Fruit fly (Drosophila melanogaster) whole organism, wandering third instar larva: ENCODE results near the gene Vajk3.

Experiments
- CG32264 ChIP-seq: fragments of 200-800 bp; sonication (Bioruptor generic); optimal IDR thresholded peaks from 2 replicates; lab custom pipeline; 2016; ENCODE audit warnings: missing biosample characterization, missing genetic modification characterization
- CrebA ChIP-seq: fragments of 200-800 bp; sonication (Bioruptor generic); optimal IDR thresholded peaks from 2 replicates; lab custom pipeline; 2016; ENCODE audit warnings: missing biosample characterization, mild to moderate bottlenecking, missing genetic modification characterization, borderline replicate concordance
- Dfd ChIP-seq: fragments of >200 bp; optimal IDR thresholded peaks from 2 replicates; lab custom pipeline; 2017; ENCODE audit warnings: missing biosample characterization, missing genetic modification characterization
- Dif ChIP-seq: fragments of 200-275, 200-300 bp; sonication (Bioruptor generic); optimal IDR thresholded peaks from 2 replicates; lab custom pipeline; 2018; ENCODE audit warnings: missing biosample characterization, missing genetic modification characterization; ENCODE audit not compliant: partially characterized antibody
- GATAd ChIP-seq: sonication (Bioruptor generic); optimal IDR thresholded peaks from 2 replicates; lab custom pipeline; 2016; ENCODE audit warnings: missing biosample characterization, missing genetic modification characterization
- HLH106 ChIP-seq: fragments of 200-800 bp; optimal IDR thresholded peaks from 3 replicates; lab custom pipeline; 2019; ENCODE audit warnings: missing biosample characterization, mild to moderate bottlenecking, missing genetic modification characterization, moderate library complexity
- Hnf4 ChIP-seq: fragments of 200-800 bp; sonication (Bioruptor generic); optimal IDR thresholded peaks from 2 replicates; lab custom pipeline; 2016; ENCODE audit warnings: missing biosample characterization, mild to moderate bottlenecking, missing genetic modification characterization
- Hr83 ChIP-seq: fragments of 200-300 bp; sonication (Bioruptor generic); optimal IDR thresholded peaks from 2 replicates; lab custom pipeline; 2016; ENCODE audit warnings: missing biosample characterization, mild to moderate bottlenecking, missing genetic modification characterization, moderate library complexity; ENCODE audit not compliant: poor library complexity, severe bottlenecking
- Jra ChIP-seq: sonication (Bioruptor generic); optimal IDR thresholded peaks from 2 replicates; lab custom pipeline; 2016; ENCODE audit warnings: missing biosample characterization, missing genetic modification characterization
- Mio ChIP-seq: sonication (Bioruptor generic); optimal IDR thresholded peaks from 2 replicates; lab custom pipeline; 2016; ENCODE audit warnings: missing biosample characterization, missing genetic modification characterization
- Myc ChIP-seq: fragments of >200 bp; optimal IDR thresholded peaks from 2 replicates; lab custom pipeline; 2017
- N ChIP-seq: fragments of >200 bp; optimal IDR thresholded peaks from 2 replicates; lab custom pipeline; 2018; ENCODE audit warnings: missing biosample characterization, missing external identifiers, missing genetic modification characterization
- OdsH ChIP-seq: fragments of 200-800 bp; sonication (Bioruptor generic); optimal IDR thresholded peaks from 2 replicates; lab custom pipeline; 2016; ENCODE audit warnings: missing biosample characterization, mild to moderate bottlenecking, missing genetic modification characterization
- Sp1 ChIP-seq: fragments of 200-800 bp; sonication (Bioruptor generic); optimal IDR thresholded peaks from 3 replicates; lab custom pipeline; 2019; ENCODE audit warnings: missing biosample characterization, mild to moderate bottlenecking, missing genetic modification characterization, moderate library complexity
- Vsx2 ChIP-seq: fragments of 200-300, 225-300 bp; sonication (Bioruptor generic); optimal IDR thresholded peaks from 2 replicates; lab custom pipeline; 2018; ENCODE audit warnings: missing biosample characterization, missing genetic modification characterization; ENCODE audit not compliant: partially characterized antibody
- br ChIP-seq: fragments of 200-800 bp; sonication (Bioruptor generic); optimal IDR thresholded peaks from 2 replicates; lab custom pipeline; 2016; ENCODE audit warnings: missing biosample characterization, missing genetic modification characterization
- brk ChIP-seq: fragments of 200-800 bp; sonication (Bioruptor generic); optimal IDR thresholded peaks from 2 replicates; lab custom pipeline; 2016; ENCODE audit warnings: missing biosample characterization, mild to moderate bottlenecking, missing genetic modification characterization
- dl ChIP-seq, 2 experiments: fragments of 175-275, 200-275 bp in 1 of 2; fragments of 200-275 bp in 1 of 2; sonication (Bioruptor generic); optimal IDR thresholded peaks; lab custom pipeline; 2018; ENCODE audit warnings: mild to moderate bottlenecking in 2 of 2, missing biosample characterization in 2 of 2, missing genetic modification characterization in 2 of 2, moderate library complexity in 2 of 2; ENCODE audit not compliant: partially characterized antibody in 2 of 2, insufficient read depth in 1 of 2
- dmrt93B ChIP-seq: fragments of 200-800 bp; sonication (Bioruptor generic); optimal IDR thresholded peaks from 2 replicates; lab custom pipeline; 2018; ENCODE audit warnings: missing biosample characterization, mild to moderate bottlenecking, missing genetic modification characterization
- dsf ChIP-seq: sonication (Bioruptor generic); optimal IDR thresholded peaks from 2 replicates; lab custom pipeline; 2016; ENCODE audit warnings: missing biosample characterization, missing genetic modification characterization, borderline replicate concordance
- ey ChIP-seq: fragments of 200-800 bp; sonication (Bioruptor generic); optimal IDR thresholded peaks from 2 replicates; lab custom pipeline; 2016; ENCODE audit warnings: missing biosample characterization, missing genetic modification characterization
- foxo ChIP-seq, 2 experiments: fragments of 200-800 bp; sonication (Bioruptor generic); optimal IDR thresholded peaks; 2 replicates in 1 of 2; 3 replicates in 1 of 2; lab custom pipeline; 2016 to 2017; ENCODE audit warnings: missing biosample characterization in 2 of 2, missing genetic modification characterization in 2 of 2
- h ChIP-seq: fragments of 200-800 bp; sonication (Bioruptor generic); optimal IDR thresholded peaks from 3 replicates; lab custom pipeline; 2016; ENCODE audit warnings: missing biosample characterization, mild to moderate bottlenecking, missing genetic modification characterization
- jim ChIP-seq: fragments of 175-275, 200-325 bp; sonication (Bioruptor generic); optimal IDR thresholded peaks from 2 replicates; lab custom pipeline; 2016; ENCODE audit warnings: missing biosample characterization, mild to moderate bottlenecking, missing genetic modification characterization
- lola ChIP-seq: fragments of >200 bp; optimal IDR thresholded peaks from 2 replicates; lab custom pipeline; 2017; ENCODE audit warnings: missing biosample characterization, missing genetic modification characterization
- pan ChIP-seq: fragments of >200 bp; optimal IDR thresholded peaks from 2 replicates; lab custom pipeline; 2017
- psq ChIP-seq: fragments of 200-800 bp; sonication (Bioruptor generic); optimal IDR thresholded peaks from 3 replicates; lab custom pipeline; 2017; ENCODE audit warnings: missing biosample characterization, mild to moderate bottlenecking, missing genetic modification characterization, moderate library complexity
- rgr ChIP-seq: fragments of 200-800 bp; sonication (Bioruptor generic); optimal IDR thresholded peaks from 3 replicates; lab custom pipeline; 2016; ENCODE audit warnings: missing biosample characterization, mild to moderate bottlenecking, missing genetic modification characterization
- sv ChIP-seq: fragments of 200-800 bp; sonication (Bioruptor generic); optimal IDR thresholded peaks from 3 replicates; lab custom pipeline; 2016; ENCODE audit warnings: missing biosample characterization, missing genetic modification characterization
- tai ChIP-seq: sonication (Bioruptor generic); optimal IDR thresholded peaks from 2 replicates; lab custom pipeline; 2016; ENCODE audit warnings: missing biosample characterization, missing genetic modification characterization
- usp ChIP-seq: fragments of >200 bp; optimal IDR thresholded peaks from 2 replicates; lab custom pipeline; 2017; ENCODE audit warnings: missing biosample characterization, missing genetic modification characterization
- woc ChIP-seq: sonication (Bioruptor generic); optimal IDR thresholded peaks from 2 replicates; lab custom pipeline; 2016; ENCODE audit warnings: missing biosample characterization, mild to moderate bottlenecking, missing genetic modification characterization

The Vajk3 gene

DNA sequence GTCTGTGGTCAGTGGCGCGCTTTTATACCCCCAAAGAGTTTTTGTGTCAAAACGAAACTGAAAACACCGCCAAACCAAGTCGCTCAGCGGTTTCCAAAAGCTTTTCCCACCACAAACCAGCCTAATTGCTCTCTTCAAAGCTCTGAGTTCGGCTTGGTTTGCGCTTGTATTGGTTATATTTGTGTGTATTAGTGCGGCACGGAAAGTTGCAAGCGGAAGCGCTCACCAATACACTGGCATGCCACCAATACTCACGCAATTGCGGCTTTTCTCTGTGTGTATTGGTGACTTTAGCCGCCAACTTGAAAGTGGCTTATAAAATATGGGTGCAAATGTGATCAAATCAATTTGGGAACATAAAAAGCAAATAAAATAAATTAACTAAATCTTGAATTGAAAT, at the start of gene Vajk3:
TSS of gene Vajk3 (minus strand) at position 1 of the 400 bp plus-strand sequence.
- TF ChIP-seq CG32264 (GFP tag; lab: Kevin White, UChicago) (no peak), OdsH (GFP tag; lab: Kevin White, UChicago) (no peak), dl (GFP tag; optimal IDR thresholded peaks at IDR 0.05; lab: Kevin White, UChicago; ENCODE audit: insufficient read depth in 1 of 2, partially characterized antibody in 2 of 2) (no peak), Myc (lab: Kevin White, UChicago) (no peak), HLH106 (tag; lab: Kevin White, UChicago) (no peak), dmrt93B (GFP tag; lab: Kevin White, UChicago) (no peak), woc (no peak), Mio (GFP tag; lab: Kevin White, UChicago) (no peak), foxo (GFP tag; optimal IDR thresholded peaks at IDR 0.05; lab: Kevin White, UChicago) (no peak), pan (no peak), lola (GFP tag; lab: Kevin White, UChicago) (no peak), dsf (GFP tag; lab: Kevin White, UChicago) (no peak), br (GFP tag; lab: Kevin White, UChicago) (no peak), Dfd (no peak), sv (GFP tag; lab: Kevin White, UChicago) (no peak), brk (no peak), jim (GFP tag; lab: Kevin White, UChicago) (no peak), h (GFP tag; lab: Kevin White, UChicago) (no peak), tai (GFP tag; lab: Kevin White, UChicago) (no peak), N (GFP tag; lab: Kevin White, UChicago) (no peak)
- TF ChIP-seq, all 38 proteins: peak for 0

DNA sequence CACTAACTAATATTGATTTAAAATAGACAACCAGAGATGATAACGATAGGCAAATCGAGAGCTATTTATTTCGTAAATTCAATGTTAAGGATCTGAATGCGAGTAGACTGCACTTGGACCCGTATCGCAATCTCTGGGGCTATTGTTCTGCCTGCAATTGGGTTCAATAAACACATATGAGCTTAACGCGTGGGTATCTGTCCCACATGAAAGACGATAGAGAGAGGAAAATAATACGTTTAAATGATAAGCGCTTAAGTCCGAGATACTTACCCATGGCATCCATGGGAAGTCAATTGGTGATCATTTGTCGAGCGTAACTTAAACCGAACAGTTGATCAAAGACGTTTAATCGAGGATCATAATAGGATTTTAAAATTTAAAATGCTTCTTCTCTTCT, 32.5 kb upstream of the Vajk3 start, which contains the start of gene NimC2:
TSS of gene NimC2 (plus strand) at position 301 of the 400 bp plus-strand sequence.
- TF ChIP-seq OdsH (GFP tag; lab: Kevin White, UChicago) (no peak), usp (no peak), CrebA (GFP tag; lab: Kevin White, UChicago) (no peak)

DNA sequence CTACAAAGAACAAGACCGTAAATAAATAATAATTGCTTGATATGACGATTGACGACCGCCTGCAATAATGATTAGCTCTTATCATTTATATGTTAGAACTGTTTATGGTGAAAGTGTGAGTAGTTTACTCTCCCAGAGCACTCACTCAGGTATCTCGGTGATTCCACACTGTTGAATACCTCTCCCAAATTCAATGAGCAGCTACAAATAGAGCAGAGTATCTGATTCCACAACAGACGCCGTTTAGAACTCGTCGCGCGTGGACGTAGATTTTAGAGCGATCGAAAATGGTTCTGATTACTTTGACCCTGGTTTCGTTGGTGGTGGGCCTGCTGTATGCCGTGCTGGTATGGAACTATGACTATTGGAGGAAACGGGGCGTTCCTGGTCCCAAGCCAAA, 29.8 kb upstream of the Vajk3 start, which contains the start of gene Cyp28a5:
TSS of gene Cyp28a5 (plus strand) at position 230 of the 400 bp plus-strand sequence.
- TF ChIP-seq lola (GFP tag; lab: Kevin White, UChicago) (no peak), sv (GFP tag; lab: Kevin White, UChicago) (no peak), psq (GFP tag; lab: Kevin White, UChicago) (no peak), Dif (GFP tag; lab: Kevin White, UChicago) (no peak), rgr (GFP tag; lab: Kevin White, UChicago) (no peak), tai (GFP tag; lab: Kevin White, UChicago) (no peak), Hnf4 (GFP tag; lab: Kevin White, UChicago) (no peak), CrebA (GFP tag; lab: Kevin White, UChicago) (no peak), Dfd (no peak)

DNA sequence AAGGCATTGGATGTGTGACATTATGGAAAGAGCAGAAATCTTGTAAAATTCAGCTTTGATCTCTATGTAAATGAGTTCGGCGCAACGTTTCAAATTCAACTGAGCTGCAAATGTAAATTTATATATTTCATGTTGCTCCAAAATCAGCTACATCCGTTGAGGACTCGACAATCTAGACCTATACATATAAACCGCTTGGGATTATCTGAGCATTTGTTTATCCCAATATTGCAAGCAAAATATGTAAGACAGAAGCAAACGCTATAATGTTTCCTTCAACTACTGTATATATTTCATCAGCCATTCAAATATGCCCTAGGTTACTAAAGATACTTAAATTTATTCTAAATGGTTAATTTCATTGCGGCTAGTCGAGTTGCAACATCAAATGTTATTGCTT, 29.4 kb upstream of the Vajk3 start, which contains the start of gene NimC1:
TSS of gene NimC1 (minus strand) at position 101 of the 400 bp plus-strand sequence.
- TF ChIP-seq dl (GFP tag; optimal IDR thresholded peaks at IDR 0.05; lab: Kevin White, UChicago; ENCODE audit: insufficient read depth in 1 of 2, partially characterized antibody in 2 of 2) (no peak), Jra (GFP tag; lab: Kevin White, UChicago) (no peak), usp (no peak), ey (no peak), N (GFP tag; lab: Kevin White, UChicago) (no peak), Hr83 (GFP tag; lab: Kevin White, UChicago) (no peak), woc (no peak), pan (no peak), Sp1 (GFP tag; lab: Kevin White, UChicago) (no peak), Vsx2 (no peak), Dif (GFP tag; lab: Kevin White, UChicago) (no peak), sv (GFP tag; lab: Kevin White, UChicago) (no peak), GATAd (GFP tag; lab: Kevin White, UChicago) (no peak), foxo (GFP tag; optimal IDR thresholded peaks at IDR 0.05; lab: Kevin White, UChicago) (no peak), brk (no peak), psq (GFP tag; lab: Kevin White, UChicago) (no peak)
